Worm (Caenorhabditis elegans): ENCODE measurements around the gene sru-36.

DNA sequence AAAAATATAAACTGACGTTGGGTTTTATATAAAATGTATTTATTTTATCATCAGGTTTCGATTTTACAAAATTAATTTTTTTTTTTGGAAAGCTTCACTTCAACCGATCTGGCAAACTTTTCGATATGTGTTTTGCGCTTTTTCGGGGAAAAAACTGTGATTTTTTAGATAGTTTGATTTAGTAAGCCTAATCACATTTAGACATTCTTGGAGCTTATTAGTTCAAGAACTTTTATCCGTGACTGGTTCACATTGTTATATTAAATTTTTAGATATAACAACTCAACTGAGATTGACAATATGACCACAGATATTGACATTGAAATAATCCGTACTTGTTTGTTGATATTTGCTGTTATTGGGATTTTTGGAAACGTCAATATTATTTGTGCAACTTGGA, 3.8 kb upstream of the sru-36 start, which contains the start of gene srsx-21:
- TF ChIP-seq ztf-4 (tag; optimal IDR thresholded peaks at IDR 0.05), result no peak
- TF ChIP-seq lin-13 (GFP tag; optimal IDR thresholded peaks at IDR 0.05), result no peak
- no peak for TF ChIP-seq ama-1 (optimal IDR thresholded peaks at IDR 0.05)
- no peak for TF ChIP-seq fos-1 (tag; optimal IDR thresholded peaks at IDR 0.05)
- TF ChIP-seq elt-3 (tag; optimal IDR thresholded peaks at IDR 0.05), result no peak
- no peak for TF ChIP-seq Y55F3AM.14 (GFP tag; optimal IDR thresholded peaks at IDR 0.05)
- TF ChIP-seq nhr-10 (tag; optimal IDR thresholded peaks at IDR 0.05), result no peak
- no peak for TF ChIP-seq unc-55 (GFP tag; optimal IDR thresholded peaks at IDR 0.05)
- no peak for TF ChIP-seq F13H6.1 (tag; optimal IDR thresholded peaks at IDR 0.05)
- TF ChIP-seq ceh-16 (tag; optimal IDR thresholded peaks at IDR 0.05), result no peak
- TF ChIP-seq snpc-4 (tag; optimal IDR thresholded peaks at IDR 0.05), result no peak

Measured in whole organism, L2 larva.